Worm (Caenorhabditis elegans) whole organism, young adult: Measurements from ENCODE around the gene F41G3.6.

Experiments used
- B0035.1 ChIP-seq: sonication (generic microtip); optimal IDR thresholded peaks from 2 replicates; lab custom pipeline; 2016; ENCODE audit warnings: missing genetic modification characterization, mild to moderate bottlenecking, missing compliant biosample characterization, missing genotype, missing genetic modification reagents
- C06A6.2 ChIP-seq: fragments of 200-800 bp; sonication (Bioruptor generic); conservative IDR thresholded peaks from 2 replicates; pipeline ENCODE4 v1.3.6; 2022; ENCODE audit warnings: missing genetic modification characterization, missing compliant biosample characterization
- C17E4.6 ChIP-seq: fragments of 200-800 bp; sonication (Bioruptor generic); IDR thresholded peaks from 2 replicates; pipeline ENCODE4 v1.3.6; 2022; ENCODE audit warnings: missing genetic modification reagents, missing genetic modification characterization, missing compliant biosample characterization
- F10E7.11 ChIP-seq: sonication (generic microtip); optimal IDR thresholded peaks from 2 replicates; lab custom pipeline; 2017; ENCODE audit warnings: mild to moderate bottlenecking, missing genetic modification characterization, moderate library complexity, missing compliant biosample characterization
- F57A8.1 ChIP-seq: fragments of 200-800 bp; sonication (Bioruptor generic); optimal IDR thresholded peaks from 2 replicates; lab custom pipeline; 2018; ENCODE audit warnings: mild to moderate bottlenecking, missing genetic modification characterization, moderate library complexity, missing compliant biosample characterization
- K11D2.4 ChIP-seq: fragments of 200-800 bp; sonication (Bioruptor generic); IDR thresholded peaks from 2 replicates; pipeline ENCODE4 v1.3.6; 2022; ENCODE audit warnings: missing genetic modification reagents, missing genetic modification characterization, missing compliant biosample characterization
- Y56A3A.18 ChIP-seq: fragments of 200-800 bp; sonication (Bioruptor generic); IDR thresholded peaks from 2 replicates; pipeline ENCODE4 v1.3.6; 2022; ENCODE audit warnings: missing genetic modification reagents, missing genetic modification characterization, missing compliant biosample characterization
- Y67H2A.10 ChIP-seq: fragments of 200-800 bp; sonication (Bioruptor generic); conservative IDR thresholded peaks from 2 replicates; pipeline ENCODE4 v1.3.6; 2022; ENCODE audit warnings: missing genetic modification reagents, missing genetic modification characterization, missing compliant biosample characterization
- ZK185.1 ChIP-seq: sonication (generic microtip); optimal IDR thresholded peaks from 2 replicates; lab custom pipeline; 2016; ENCODE audit warnings: mild to moderate bottlenecking, missing genetic modification characterization, missing compliant biosample characterization; ENCODE audit not compliant: poor library complexity, severe bottlenecking
- ama-1 ChIP-seq, 3 experiments: fragments of 150-350 bp in 1 of 3; sonication (generic microtip) in 2 of 3; optimal IDR thresholded peaks; 2 replicates each; lab custom pipeline; 2014 to 2018; ENCODE audit warnings: missing biosample characterization in 2 of 3, missing genetic modification characterization in 2 of 3, missing genetic modification reagents in 2 of 3
- aptf-3 ChIP-seq: fragments of 200-800 bp; sonication (Bioruptor generic); IDR thresholded peaks from 2 replicates; pipeline ENCODE4 v1.3.6; 2022; ENCODE audit warnings: missing genetic modification characterization, missing compliant biosample characterization
- attf-3 ChIP-seq: fragments of 200-800 bp; sonication (Bioruptor generic); conservative IDR thresholded peaks from 2 replicates; pipeline ENCODE4 v1.3.6; 2022; ENCODE audit warnings: missing genetic modification reagents, missing genetic modification characterization, missing compliant biosample characterization
- attf-6 ChIP-seq: fragments of 200-800 bp; sonication (Bioruptor generic); IDR thresholded peaks from 2 replicates; pipeline ENCODE4 v1.3.6; 2022; ENCODE audit warnings: missing genetic modification reagents, missing genetic modification characterization, missing compliant biosample characterization
- bed-1 ChIP-seq: fragments of 200-800 bp; sonication (Bioruptor generic); IDR thresholded peaks from 2 replicates; pipeline ENCODE4 v1.3.6; 2022; ENCODE audit warnings: missing genetic modification reagents, missing genetic modification characterization, missing compliant biosample characterization
- bed-2 ChIP-seq: fragments of 200-800 bp; sonication (Bioruptor generic); IDR thresholded peaks from 2 replicates; pipeline ENCODE4 v1.3.6; 2022; ENCODE audit warnings: missing genetic modification reagents, missing genetic modification characterization, missing compliant biosample characterization
- cebp-1 ChIP-seq, 2 experiments: fragments of 200-800 bp in 1 of 2; sonication (Bioruptor generic) in 1 of 2; sonication (generic microtip) in 1 of 2; IDR thresholded peaks in 1 of 2; optimal IDR thresholded peaks in 1 of 2; 2 replicates each; pipeline versions ENCODE4 v1.3.6 to Lab custom; 2017 to 2022; ENCODE audit warnings: missing compliant biosample characterization in 2 of 2, missing genetic modification characterization in 2 of 2, mild to moderate bottlenecking in 1 of 2, missing genetic modification reagents in 1 of 2, moderate library complexity in 1 of 2
- ceh-100 ChIP-seq: fragments of 200-800 bp; sonication (Bioruptor generic); IDR thresholded peaks from 2 replicates; pipeline ENCODE4 v1.3.6; 2022; ENCODE audit warnings: missing genetic modification reagents, missing genetic modification characterization, missing compliant biosample characterization
- ceh-27 ChIP-seq: fragments of 200-800 bp; sonication (Bioruptor generic); optimal IDR thresholded peaks from 2 replicates; lab custom pipeline; 2018; ENCODE audit warnings: mild to moderate bottlenecking, missing genetic modification characterization, moderate library complexity, missing compliant biosample characterization
- ceh-91 ChIP-seq: fragments of 200-800 bp; sonication (Bioruptor generic); IDR thresholded peaks from 2 replicates; pipeline ENCODE4 v1.3.6; 2022; ENCODE audit warnings: missing genetic modification reagents, missing genetic modification characterization, missing compliant biosample characterization
- dpl-1 ChIP-seq: fragments of 150-350 bp; optimal IDR thresholded peaks from 2 replicates; lab custom pipeline; 2014; ENCODE audit warnings: missing biosample characterization, missing genetic modification reagents, missing genetic modification characterization
- efl-1 ChIP-seq: fragments of 150-350 bp; optimal IDR thresholded peaks from 2 replicates; lab custom pipeline; 2014; ENCODE audit warnings: missing biosample characterization, missing genetic modification reagents, missing genetic modification characterization
- egl-44 ChIP-seq: fragments of 200-800 bp; sonication (Bioruptor generic); IDR thresholded peaks from 2 replicates; pipeline ENCODE4 v1.3.6; 2022; ENCODE audit warnings: missing genetic modification reagents, missing genetic modification characterization, missing compliant biosample characterization
- egrh-3 ChIP-seq: fragments of 200-800 bp; sonication (Bioruptor generic); IDR thresholded peaks from 2 replicates; pipeline ENCODE4 v1.3.6; 2022; ENCODE audit warnings: missing genetic modification reagents, missing genetic modification characterization, missing compliant biosample characterization
- gei-17 ChIP-seq: fragments of 200-800 bp; sonication (Bioruptor generic); optimal IDR thresholded peaks from 2 replicates; lab custom pipeline; 2018; ENCODE audit warnings: mild to moderate bottlenecking, missing genetic modification characterization, missing compliant biosample characterization
- hlh-12 ChIP-seq: sonication (generic microtip); optimal IDR thresholded peaks from 2 replicates; lab custom pipeline; 2016; ENCODE audit warnings: missing genetic modification characterization, missing compliant biosample characterization
- hmg-20 ChIP-seq: fragments of 200-800 bp; sonication (Bioruptor generic); IDR thresholded peaks from 2 replicates; pipeline ENCODE4 v1.3.6; 2022; ENCODE audit warnings: missing genetic modification reagents, missing genetic modification characterization, missing compliant biosample characterization
- hrde-1 ChIP-seq: sonication (generic microtip); optimal IDR thresholded peaks from 2 replicates; lab custom pipeline; 2016; ENCODE audit warnings: missing genetic modification characterization, mild to moderate bottlenecking, missing compliant biosample characterization, moderate library complexity, missing genotype, missing genetic modification reagents, borderline replicate concordance
- lag-1 ChIP-seq: fragments of 200-800 bp; sonication (Bioruptor generic); IDR thresholded peaks from 2 replicates; pipeline ENCODE4 v1.3.6; 2022; ENCODE audit warnings: missing genetic modification reagents, missing genetic modification characterization, missing compliant biosample characterization
- let-526 ChIP-seq: fragments of 200-800 bp; sonication (Bioruptor generic); IDR thresholded peaks from 2 replicates; pipeline ENCODE4 v1.3.6; 2022; ENCODE audit warnings: missing genetic modification reagents, missing genetic modification characterization, missing compliant biosample characterization
- let-607 ChIP-seq, 2 experiments: fragments of 200-800 bp in 1 of 2; sonication (Bioruptor generic) in 1 of 2; sonication (generic microtip) in 1 of 2; optimal IDR thresholded peaks; 2 replicates each; lab custom pipeline; 2016 to 2018; ENCODE audit warnings: mild to moderate bottlenecking in 2 of 2, missing compliant biosample characterization in 2 of 2, missing genetic modification characterization in 2 of 2, moderate library complexity in 2 of 2, missing genotype in 1 of 2
- lin-26 ChIP-seq: fragments of 200-800 bp; sonication (Bioruptor generic); IDR thresholded peaks from 2 replicates; pipeline ENCODE4 v1.3.6; 2022; ENCODE audit warnings: missing genetic modification reagents, missing genetic modification characterization, missing compliant biosample characterization
- lin-40 ChIP-seq: sonication (generic microtip); optimal IDR thresholded peaks from 2 replicates; lab custom pipeline; 2016; ENCODE audit warnings: missing genetic modification characterization, mild to moderate bottlenecking, missing compliant biosample characterization, missing genotype, missing genetic modification reagents
- madf-6 ChIP-seq: fragments of 200-800 bp; sonication (Bioruptor generic); IDR thresholded peaks from 2 replicates; pipeline ENCODE4 v1.3.6; 2022; ENCODE audit warnings: missing genetic modification reagents, missing genetic modification characterization, missing compliant biosample characterization
- mcd-1 ChIP-seq: fragments of 200-800 bp; sonication (Bioruptor generic); IDR thresholded peaks from 2 replicates; pipeline ENCODE4 v1.3.6; 2022; ENCODE audit warnings: missing genetic modification reagents, missing genetic modification characterization, missing compliant biosample characterization
- mel-28 ChIP-seq: sonication (generic microtip); optimal IDR thresholded peaks from 2 replicates; lab custom pipeline; 2016; ENCODE audit warnings: borderline replicate concordance, mild to moderate bottlenecking, missing genetic modification characterization, missing compliant biosample characterization
- mes-4 ChIP-seq: sonication (generic microtip); optimal IDR thresholded peaks from 2 replicates; lab custom pipeline; 2016; ENCODE audit warnings: missing genotype, missing genetic modification characterization, missing compliant biosample characterization
- mxl-1 ChIP-seq: sonication (generic microtip); optimal IDR thresholded peaks from 2 replicates; lab custom pipeline; 2016; ENCODE audit warnings: missing genetic modification characterization, missing compliant biosample characterization
- nfya-2 ChIP-seq: fragments of 200-800 bp; sonication (Bioruptor generic); IDR thresholded peaks from 2 replicates; pipeline ENCODE4 v1.3.6; 2022; ENCODE audit warnings: missing genetic modification reagents, missing genetic modification characterization, missing compliant biosample characterization
- nfyb-1 ChIP-seq: fragments of 200-800 bp; sonication (Bioruptor generic); IDR thresholded peaks from 2 replicates; pipeline ENCODE4 v1.3.6; 2022; ENCODE audit warnings: missing genetic modification reagents, missing genetic modification characterization, missing compliant biosample characterization
- nhr-90 ChIP-seq: sonication (generic microtip); optimal IDR thresholded peaks from 2 replicates; lab custom pipeline; 2016; ENCODE audit warnings: missing genotype, mild to moderate bottlenecking, missing genetic modification characterization, missing compliant biosample characterization
- repo-1 ChIP-seq: sonication (generic microtip); optimal IDR thresholded peaks from 2 replicates; lab custom pipeline; 2017; ENCODE audit warnings: mild to moderate bottlenecking, missing genetic modification characterization, missing compliant biosample characterization
- sdz-38 ChIP-seq: sonication (generic microtip); optimal IDR thresholded peaks from 2 replicates; lab custom pipeline; 2016; ENCODE audit warnings: missing genotype, missing genetic modification characterization, missing compliant biosample characterization
- sea-2 ChIP-seq: fragments of 200-800 bp; sonication (Bioruptor generic); IDR thresholded peaks from 2 replicates; pipeline ENCODE4 v1.3.6; 2022; ENCODE audit warnings: missing genetic modification characterization, missing compliant biosample characterization
- snpc-1.1 ChIP-seq: sonication (generic microtip); optimal IDR thresholded peaks from 2 replicates; lab custom pipeline; 2017; ENCODE audit warnings: missing genetic modification characterization, mild to moderate bottlenecking, missing compliant biosample characterization, antibody characterized with exemption, moderate library complexity, missing genotype, missing genetic modification reagents; ENCODE audit not compliant: insufficient read depth
- xnd-1 ChIP-seq: sonication (generic microtip); optimal IDR thresholded peaks from 2 replicates; lab custom pipeline; 2016; ENCODE audit warnings: missing genotype, missing genetic modification reagents, missing genetic modification characterization, missing compliant biosample characterization
- zfh-2 ChIP-seq: fragments of 200-800 bp; sonication (Bioruptor generic); conservative IDR thresholded peaks from 2 replicates; pipeline ENCODE4 v1.3.6; 2022; ENCODE audit warnings: missing genetic modification reagents, missing genetic modification characterization, missing compliant biosample characterization
- zim-3 ChIP-seq: sonication (generic microtip); optimal IDR thresholded peaks from 2 replicates; lab custom pipeline; 2017; ENCODE audit warnings: mild to moderate bottlenecking, missing genetic modification characterization, moderate library complexity, missing compliant biosample characterization
- ztf-22 ChIP-seq: fragments of 200-800 bp; sonication (Bioruptor generic); optimal IDR thresholded peaks from 2 replicates; lab custom pipeline; 2018; ENCODE audit warnings: mild to moderate bottlenecking, missing genetic modification characterization, moderate library complexity, missing compliant biosample characterization

The F41G3.6 gene

DNA sequence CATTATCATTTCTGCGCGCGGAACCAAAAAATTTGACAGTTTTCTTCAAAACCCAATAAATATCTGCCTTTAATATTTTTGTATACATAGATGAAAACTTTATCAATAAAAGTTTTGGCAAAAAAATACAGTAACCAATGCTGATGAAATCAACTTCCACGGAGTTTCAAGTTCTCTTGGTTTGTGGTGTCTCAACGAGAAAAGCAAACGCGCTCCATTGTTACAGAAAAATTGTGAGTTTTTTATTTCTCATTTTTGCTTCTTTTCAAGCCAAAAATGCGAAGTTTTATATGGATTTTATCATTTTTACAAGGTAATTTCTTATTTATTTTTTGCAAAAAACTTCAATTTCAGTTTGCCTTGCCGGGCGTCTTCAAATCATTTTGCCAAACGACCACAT is 8.0 kb upstream of the F41G3.6 start, which contains the start of gene T14B4.3:
Gene T14B4.3, plus strand, starts transcription at position 264 of the 400 bp plus-strand sequence.
- TF ChIP-seq let-526 (GFP tag; lab: Robert Waterston, UW) = no peak
- no peak for TF ChIP-seq xnd-1 (tag; lab: Kevin White, UChicago)
- TF ChIP-seq nhr-90 (tag; lab: Kevin White, UChicago) = no peak
- TF ChIP-seq Y56A3A.18 = no peak
- no peak for TF ChIP-seq ztf-22
- no peak for TF ChIP-seq attf-6 (GFP tag; lab: Robert Waterston, UW)
- no peak for TF ChIP-seq B0035.1 (tag; lab: Kevin White, UChicago)
- no peak for TF ChIP-seq C17E4.6 (GFP tag; lab: Robert Waterston, UW)
- no peak for TF ChIP-seq F10E7.11
- no peak for TF ChIP-seq mxl-1 (tag; lab: Kevin White, UChicago)
- no peak for TF ChIP-seq efl-1 (GFP tag; lab: Kevin White, UChicago)
- TF ChIP-seq madf-6 (GFP tag; lab: Robert Waterston, UW) = no peak
- TF ChIP-seq cebp-1 (GFP tag; IDR thresholded peaks at IDR 0.05; lab: Robert Waterston, UW) = no peak
- no peak for TF ChIP-seq cebp-1 (tag; optimal IDR thresholded peaks at IDR 0.05; lab: Kevin White, UChicago)
- no peak for TF ChIP-seq Y67H2A.10 (GFP tag; lab: Robert Waterston, UW)
- TF ChIP-seq lin-40 (tag; lab: Kevin White, UChicago) = no peak
- TF ChIP-seq F57A8.1 (GFP tag; lab: Kevin White, UChicago) = no peak
- TF ChIP-seq repo-1 = no peak
- TF ChIP-seq sea-2 (GFP tag; lab: Robert Waterston, UW) = no peak
- TF ChIP-seq let-607 (tag; optimal IDR thresholded peaks at IDR 0.05; lab: Kevin White, UChicago) = no peak
- no peak for TF ChIP-seq hlh-12 (tag; lab: Kevin White, UChicago)
- peak; percentile 92 for TF ChIP-seq mcd-1 (GFP tag; lab: Robert Waterston, UW)
- no peak for TF ChIP-seq egrh-3
- TF ChIP-seq ceh-27 (GFP tag; lab: Kevin White, UChicago) = peak; percentile 53
- no peak for TF ChIP-seq nfya-2 (GFP tag; lab: Robert Waterston, UW)
- no peak for TF ChIP-seq mel-28 (tag; lab: Kevin White, UChicago)
- peak; percentile 24 for TF ChIP-seq ZK185.1 (tag; lab: Kevin White, UChicago)
- TF ChIP-seq mes-4 (tag; lab: Kevin White, UChicago) = no peak
- no peak for TF ChIP-seq bed-2
- no peak for TF ChIP-seq hmg-20
- no peak for TF ChIP-seq lin-26 (GFP tag; lab: Robert Waterston, UW)
- TF ChIP-seq bed-1 (GFP tag; lab: Robert Waterston, UW) = no peak
- TF ChIP-seq lag-1 (GFP tag; lab: Robert Waterston, UW) = no peak
- no peak for TF ChIP-seq hrde-1 (tag; lab: Kevin White, UChicago)
- TF ChIP-seq K11D2.4 (GFP tag; lab: Robert Waterston, UW) = no peak
- no peak for TF ChIP-seq snpc-1.1 (tag; lab: Kevin White, UChicago)
- TF ChIP-seq nfyb-1 = no peak
- TF ChIP-seq ama-1 (optimal IDR thresholded peaks at IDR 0.05; lab: Kevin White, UChicago) = no peak
- no peak for TF ChIP-seq ama-1 (GFP tag; optimal IDR thresholded peaks at IDR 0.05; lab: Kevin White, UChicago)
- TF ChIP-seq attf-3 (GFP tag; lab: Robert Waterston, UW) = peak; percentile 56; the same call in 1 of the 2 replicates
- TF ChIP-seq sdz-38 (tag; lab: Kevin White, UChicago) = no peak
- TF ChIP-seq C06A6.2 (GFP tag; lab: Robert Waterston, UW) = no peak
- TF ChIP-seq gei-17 (GFP tag; lab: Kevin White, UChicago) = no peak
- TF ChIP-seq aptf-3 (GFP tag; lab: Robert Waterston, UW) = no peak
- no peak for TF ChIP-seq zfh-2 (GFP tag; lab: Robert Waterston, UW)
- TF ChIP-seq egl-44 = no peak
- TF ChIP-seq zim-3 (tag; lab: Kevin White, UChicago) = no peak
- TF ChIP-seq ceh-100 (GFP tag; lab: Robert Waterston, UW) = peak; percentile 97
- no peak for TF ChIP-seq ceh-91 (GFP tag; lab: Robert Waterston, UW)
- no peak for TF ChIP-seq dpl-1
